Fruit fly (Drosophila melanogaster): ENCODE data around the gene Als2.

DNA sequence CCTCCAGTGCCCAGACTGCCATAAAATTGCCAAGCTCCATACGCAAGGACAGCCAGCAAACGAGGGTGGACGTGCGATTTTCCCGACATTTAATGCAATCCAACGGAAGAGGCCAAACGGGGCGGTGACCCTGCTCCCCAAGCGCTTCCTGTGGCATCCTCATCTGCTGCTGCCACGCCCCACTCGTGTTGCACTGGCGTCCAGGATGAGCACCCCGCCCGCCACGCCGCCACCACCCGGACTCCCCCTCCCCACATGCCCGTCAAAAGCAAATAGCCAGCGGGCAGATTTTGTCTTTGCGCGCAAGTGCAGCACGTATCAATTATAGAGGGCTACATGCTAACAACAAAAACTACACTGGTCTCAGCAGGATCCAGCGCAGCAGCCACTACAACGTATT, 38.7 kb upstream of the Als2 start:
- TF ChIP-seq CG12768 (GFP tag; optimal IDR thresholded peaks at IDR 0.05) (no peak), cic (GFP tag; optimal IDR thresholded peaks at IDR 0.05) (no peak), CG14711 (tag; optimal IDR thresholded peaks at IDR 0.05) (no peak), cnc (optimal IDR thresholded peaks at IDR 0.05) (no peak), kay (GFP tag; ENCODE audit: borderline replicate concordance) (no peak)

Measured in whole organism, adult.